Fruit fly (Drosophila melanogaster) whole organism, embryonic: ENCODE data around the gene Atg6.

Experiments used
- ATbp ChIP-seq: fragments of 200-800 bp; sonication (Bioruptor generic); optimal IDR thresholded peaks from 2 replicates; lab custom pipeline; 2017; ENCODE audit warnings: missing biosample characterization, mild to moderate bottlenecking, missing genetic modification characterization, missing genetic modification reagents
- Asciz ChIP-seq: fragments of 200-800 bp; sonication (Bioruptor generic); optimal IDR thresholded peaks from 2 replicates; lab custom pipeline; 2017; ENCODE audit warnings: missing biosample characterization, mild to moderate bottlenecking, missing genetic modification characterization, missing genetic modification reagents
- CG10209 ChIP-seq: fragments of 200-800 bp; sonication (Bioruptor generic); optimal IDR thresholded peaks from 3 replicates; lab custom pipeline; 2017; ENCODE audit warnings: missing biosample characterization, mild to moderate bottlenecking, missing genetic modification characterization, missing genetic modification reagents
- CG10274 ChIP-seq: fragments of 200-800 bp; sonication (Bioruptor generic); optimal IDR thresholded peaks from 3 replicates; lab custom pipeline; 2017; ENCODE audit warnings: missing biosample characterization, mild to moderate bottlenecking, missing genetic modification characterization
- CG11723 ChIP-seq: fragments of 200-800 bp; sonication (Bioruptor generic); optimal IDR thresholded peaks from 2 replicates; lab custom pipeline; 2017; ENCODE audit warnings: missing biosample characterization, mild to moderate bottlenecking, missing genetic modification characterization
- CG12104 ChIP-seq: fragments of 200-800 bp; sonication (Bioruptor generic); optimal IDR thresholded peaks from 3 replicates; lab custom pipeline; 2016; ENCODE audit warnings: missing biosample characterization, missing genetic modification characterization
- CG12155 ChIP-seq: fragments of 200-800 bp; sonication (Bioruptor generic); optimal IDR thresholded peaks from 3 replicates; lab custom pipeline; 2016; ENCODE audit warnings: missing biosample characterization, missing genetic modification characterization
- CG13287 ChIP-seq: fragments of 200-800 bp; sonication (Bioruptor generic); IDR thresholded peaks from 2 replicates; pipeline ENCODE4 v1.3.6; 2022; ENCODE audit warnings: missing biosample characterization, missing genetic modification characterization; ENCODE audit not compliant: partially characterized antibody
- CG14860 ChIP-seq: fragments of 200-800 bp; sonication (Bioruptor generic); IDR thresholded peaks from 3 replicates; pipeline ENCODE4 v1.3.6; 2022; ENCODE audit warnings: missing biosample characterization, missing genetic modification characterization; ENCODE audit not compliant: partially characterized antibody
- CG14965 ChIP-seq: fragments of 200-800 bp; sonication (Bioruptor generic); optimal IDR thresholded peaks from 2 replicates; lab custom pipeline; 2016; ENCODE audit warnings: missing biosample characterization, missing genetic modification characterization, borderline replicate concordance
- CG1603 ChIP-seq: fragments of 200-800 bp; sonication (Bioruptor generic); optimal IDR thresholded peaks from 2 replicates; lab custom pipeline; 2019; ENCODE audit warnings: missing biosample characterization, mild to moderate bottlenecking, missing genetic modification characterization, moderate library complexity
- CG1647 ChIP-seq: fragments of 200-800 bp; sonication (Bioruptor generic); optimal IDR thresholded peaks from 3 replicates; lab custom pipeline; 2016; ENCODE audit warnings: missing biosample characterization, missing genetic modification characterization
- CG17385 ChIP-seq: fragments of 200-800 bp; sonication (Bioruptor generic); optimal IDR thresholded peaks from 3 replicates; lab custom pipeline; 2018; ENCODE audit warnings: missing biosample characterization, mild to moderate bottlenecking, missing genetic modification characterization
- CG1832 ChIP-seq: fragments of 200-800 bp; sonication (Bioruptor generic); optimal IDR thresholded peaks from 2 replicates; lab custom pipeline; 2017; ENCODE audit warnings: missing biosample characterization, mild to moderate bottlenecking, missing genetic modification characterization, inconsistent platforms
- CG18619 ChIP-seq: fragments of 200-800 bp; sonication (Bioruptor generic); optimal IDR thresholded peaks from 3 replicates; lab custom pipeline; 2017; ENCODE audit warnings: missing biosample characterization, mild to moderate bottlenecking, missing genetic modification characterization
- CG2116 ChIP-seq: fragments of 200-800 bp; sonication (Bioruptor generic); optimal IDR thresholded peaks from 3 replicates; lab custom pipeline; 2018; ENCODE audit warnings: missing biosample characterization, mild to moderate bottlenecking, missing genetic modification characterization
- CG2678 ChIP-seq: fragments of 200-800 bp; sonication (Bioruptor generic); optimal IDR thresholded peaks from 3 replicates; lab custom pipeline; 2019; ENCODE audit warnings: missing biosample characterization, mild to moderate bottlenecking, missing genetic modification characterization, moderate library complexity
- CG32767 ChIP-seq: fragments of 200-800 bp; sonication (Bioruptor generic); IDR thresholded peaks from 2 replicates; pipeline ENCODE4 v1.3.6; 2022; ENCODE audit warnings: missing biosample characterization, missing genetic modification characterization
- CG33213 ChIP-seq: fragments of 200-800 bp; sonication (Bioruptor generic); optimal IDR thresholded peaks from 3 replicates; lab custom pipeline; 2016; ENCODE audit warnings: missing biosample characterization, missing genetic modification characterization
- CG34224 ChIP-seq: fragments of 200-800 bp; sonication (Bioruptor generic); IDR thresholded peaks from 3 replicates; pipeline ENCODE4 v1.3.6; 2022; ENCODE audit warnings: missing biosample characterization, missing genetic modification characterization; ENCODE audit not compliant: partially characterized antibody
- CG34376 ChIP-seq: fragments of 200-800 bp; sonication (Bioruptor generic); optimal IDR thresholded peaks from 2 replicates; lab custom pipeline; 2018; ENCODE audit warnings: missing biosample characterization, mild to moderate bottlenecking, missing genetic modification characterization
- CG43689 ChIP-seq: fragments of 200-800 bp; sonication (Bioruptor generic); IDR thresholded peaks from 2 replicates; pipeline ENCODE4 v1.3.6; 2022; ENCODE audit warnings: missing biosample characterization, missing genetic modification characterization
- CG4730 ChIP-seq: fragments of 200-800 bp; sonication (Bioruptor generic); IDR thresholded peaks from 2 replicates; pipeline ENCODE4 v1.3.6; 2022; ENCODE audit warnings: missing biosample characterization, missing genetic modification characterization
- CG9932 ChIP-seq: fragments of 200-800 bp; sonication (Bioruptor generic); IDR thresholded peaks from 2 replicates; pipeline ENCODE4 v1.3.6; 2022; ENCODE audit warnings: missing biosample characterization, missing genetic modification characterization
- Doc3 ChIP-seq: fragments of 200-800 bp; sonication (Bioruptor generic); IDR thresholded peaks from 3 replicates; pipeline ENCODE4 v1.3.6; 2022; ENCODE audit warnings: missing biosample characterization, missing genetic modification characterization; ENCODE audit not compliant: partially characterized antibody
- E2f2 ChIP-seq: fragments of 200-800 bp; sonication (Bioruptor generic); IDR thresholded peaks from 2 replicates; pipeline ENCODE4 v1.3.6; 2022; ENCODE audit warnings: missing biosample characterization, missing genetic modification characterization
- Gug ChIP-seq: fragments of 200-800 bp; sonication (Bioruptor generic); IDR thresholded peaks from 4 replicates; pipeline ENCODE4 v1.3.6; 2022; ENCODE audit warnings: missing biosample characterization, missing genetic modification characterization
- Jarid2 ChIP-seq: fragments of 200-800 bp; sonication (Bioruptor generic); optimal IDR thresholded peaks from 3 replicates; lab custom pipeline; 2017; ENCODE audit warnings: mild to moderate bottlenecking, missing biosample characterization, missing genetic modification reagents, missing genetic modification characterization
- Lhr ChIP-seq: fragments of 200-800 bp; sonication (Bioruptor generic); optimal IDR thresholded peaks from 3 replicates; lab custom pipeline; 2017; ENCODE audit warnings: mild to moderate bottlenecking, missing biosample characterization, missing genetic modification reagents, missing genetic modification characterization
- Med ChIP-seq: fragments of 200-800 bp; sonication (Bioruptor generic); peaks from one replicate; lab custom pipeline; 2016; ENCODE audit warnings: missing biosample characterization, missing genetic modification characterization, mild to moderate bottlenecking, inconsistent platforms, moderate library complexity
- Pdp1 ChIP-seq, 2 experiments: fragments of 200-800 bp; sonication (Bioruptor generic); optimal IDR thresholded peaks; 3 replicates each; lab custom pipeline; 2016; ENCODE audit warnings: missing biosample characterization in 2 of 2, missing genetic modification characterization in 2 of 2, mild to moderate bottlenecking in 1 of 2, moderate library complexity in 1 of 2
- Stat92E ChIP-seq, 3 experiments: fragments of >200 bp in 2 of 3; fragments of 200-800 bp in 1 of 3; sonication (Bioruptor generic) in 1 of 3; optimal IDR thresholded peaks; 2 replicates each; lab custom pipeline; 2017 to 2019; ENCODE audit warnings: missing biosample characterization in 3 of 3, missing genetic modification characterization in 3 of 3, mild to moderate bottlenecking in 1 of 3, moderate library complexity in 1 of 3
- Xbp1 ChIP-seq: fragments of 200-800 bp; sonication (Bioruptor generic); optimal IDR thresholded peaks from 3 replicates; lab custom pipeline; 2016; ENCODE audit warnings: missing biosample characterization, mild to moderate bottlenecking, missing genetic modification characterization
- ap ChIP-seq: fragments of 200-800 bp; sonication (Bioruptor generic); IDR thresholded peaks from 2 replicates; pipeline ENCODE4 v1.3.6; 2022; ENCODE audit warnings: missing biosample characterization, missing genetic modification characterization
- bab2 ChIP-seq: fragments of 200-800 bp; sonication (Bioruptor generic); optimal IDR thresholded peaks from 2 replicates; lab custom pipeline; 2016; ENCODE audit warnings: missing biosample characterization, missing genetic modification characterization
- bbx ChIP-seq: fragments of 200-800 bp; sonication (Bioruptor generic); IDR thresholded peaks from 2 replicates; pipeline ENCODE4 v1.3.6; 2022; ENCODE audit warnings: missing biosample characterization, missing genetic modification characterization; ENCODE audit not compliant: partially characterized antibody
- chinmo ChIP-seq: fragments of 200-800 bp; sonication (Bioruptor generic); IDR thresholded peaks from 4 replicates; pipeline ENCODE4 v1.3.6; 2022; ENCODE audit warnings: missing biosample characterization, missing genetic modification characterization; ENCODE audit not compliant: partially characterized antibody
- disco-r ChIP-seq: fragments of 200-800 bp; sonication (Bioruptor generic); optimal IDR thresholded peaks from 2 replicates; lab custom pipeline; 2016; ENCODE audit warnings: missing biosample characterization, missing genetic modification characterization
- dpn ChIP-seq, 2 experiments: fragments of 200-800 bp; sonication (Bioruptor generic); optimal IDR thresholded peaks; 3 replicates each; lab custom pipeline; 2016; ENCODE audit warnings: missing biosample characterization in 2 of 2, missing genetic modification characterization in 2 of 2
- gsb ChIP-seq: fragments of 200-800 bp; sonication (Bioruptor generic); IDR thresholded peaks from 2 replicates; pipeline ENCODE4 v1.3.6; 2022; ENCODE audit warnings: missing biosample characterization, missing genetic modification characterization
- hbn ChIP-seq: fragments of 200-800 bp; sonication (Bioruptor generic); IDR thresholded peaks from 2 replicates; pipeline ENCODE4 v1.3.6; 2022; ENCODE audit warnings: missing biosample characterization, missing genetic modification characterization; ENCODE audit not compliant: partially characterized antibody
- lab ChIP-seq: fragments of 200-800 bp; sonication (Bioruptor generic); optimal IDR thresholded peaks from 3 replicates; lab custom pipeline; 2017; ENCODE audit warnings: missing biosample characterization, missing genetic modification characterization, mild to moderate bottlenecking, moderate library complexity, missing genetic modification reagents
- maf-S ChIP-seq: fragments of 200-800 bp; sonication (Bioruptor generic); optimal IDR thresholded peaks from 2 replicates; lab custom pipeline; 2016; ENCODE audit warnings: missing biosample characterization, missing genetic modification characterization
- org-1 ChIP-seq: fragments of 200-800 bp; sonication (Bioruptor generic); optimal IDR thresholded peaks from 2 replicates; lab custom pipeline; 2017; ENCODE audit warnings: missing biosample characterization, missing genetic modification characterization
- ranshi ChIP-seq: fragments of 200-800 bp; sonication (Bioruptor generic); IDR thresholded peaks from 2 replicates; pipeline ENCODE4 v1.3.6; 2022; ENCODE audit warnings: missing biosample characterization, missing genetic modification characterization
- rib ChIP-seq: fragments of 200-800 bp; sonication (Bioruptor generic); IDR thresholded peaks from 2 replicates; pipeline ENCODE4 v1.3.6; 2022; ENCODE audit warnings: missing biosample characterization, missing genetic modification characterization
- sqz ChIP-seq: fragments of 200-800 bp; sonication (Bioruptor generic); optimal IDR thresholded peaks from 3 replicates; lab custom pipeline; 2018; ENCODE audit warnings: missing biosample characterization, mild to moderate bottlenecking, missing genetic modification characterization
- wor ChIP-seq: fragments of 200-800 bp; sonication (Bioruptor generic); IDR thresholded peaks from 2 replicates; pipeline ENCODE4 v1.3.6; 2022; ENCODE audit warnings: missing biosample characterization, missing genetic modification characterization

Atg6 gene

dm6 chr3R:24031825-24032523 lies 18.6 kb downstream of the Atg6 start, which contains the start of the genes KrT95D and Mettl3 (continued):
- TF ChIP-seq CG32767 (GFP tag; lab: Robert Waterston, UW) (no peak), Pdp1 (GFP tag; optimal IDR thresholded peaks at IDR 0.05; lab: Kevin White, UChicago) (peak; percentile 2 to 32), CG10274 (GFP tag; lab: Kevin White, UChicago) (no peak), disco-r (GFP tag; lab: Kevin White, UChicago) (no peak), CG2678 (tag; lab: Kevin White, UChicago) (no peak), CG34224 (GFP tag; lab: Robert Waterston, UW) (peak; percentile 30; the same call in 1 of the 3 replicates), maf-S (GFP tag; lab: Kevin White, UChicago) (peak; percentile 36), ranshi (no peak), CG43689 (no peak), ATbp (GFP tag; lab: Kevin White, UChicago) (no peak), sqz (peak; percentile 99), CG1647 (GFP tag; lab: Kevin White, UChicago) (no peak), CG14965 (GFP tag; lab: Kevin White, UChicago) (no peak), CG34376 (no peak), bab2 (no peak), Stat92E (GFP tag; optimal IDR thresholded peaks at IDR 0.05; lab: Kevin White, UChicago) (peak in 1 of 3 experiments; percentile 47), Doc3 (no peak), Lhr (GFP tag; lab: Kevin White, UChicago) (peak; percentile 87), CG10209 (GFP tag; lab: Kevin White, UChicago) (no peak), CG11723 (GFP tag; lab: Kevin White, UChicago) (no peak), CG17385 (GFP tag; lab: Kevin White, UChicago) (no peak), wor (GFP tag; lab: Robert Waterston, UW) (no peak), bbx (GFP tag; lab: Robert Waterston, UW) (no peak), E2f2 (GFP tag; lab: Robert Waterston, UW) (peak; percentile 56), rib (GFP tag; lab: Robert Waterston, UW) (no peak), CG18619 (GFP tag; lab: Kevin White, UChicago) (no peak), ap (GFP tag; lab: Robert Waterston, UW) (no peak), CG9932 (GFP tag; lab: Robert Waterston, UW) (no peak), CG1603 (no peak), CG13287 (GFP tag; lab: Robert Waterston, UW) (peak; percentile 49), hbn (no peak), Xbp1 (GFP tag; lab: Kevin White, UChicago) (no peak), CG2116 (GFP tag; lab: Kevin White, UChicago) (peak; percentile 62), CG12104 (GFP tag; lab: Kevin White, UChicago) (no peak), CG12155 (no peak), CG33213 (GFP tag; lab: Kevin White, UChicago) (peak; percentile 42), CG14860 (0 out of 3 replicates have a peak, but pooled peaks have one; percentile 35), CG4730 (GFP tag; lab: Robert Waterston, UW) (no peak), Med (GFP tag; lab: Kevin White, UChicago) (peak; percentile 81), lab (GFP tag; lab: Kevin White, UChicago) (no peak), CG1832 (GFP tag; lab: Kevin White, UChicago) (no peak), org-1 (GFP tag; lab: Kevin White, UChicago) (no peak), gsb (GFP tag; lab: Robert Waterston, UW) (no peak), chinmo (no peak), dpn (GFP tag; optimal IDR thresholded peaks at IDR 0.05; lab: Kevin White, UChicago) (no peak), Gug (no peak), Asciz (GFP tag; lab: Kevin White, UChicago) (no peak), Jarid2 (GFP tag; lab: Kevin White, UChicago) (no peak)
